Fruit fly (Drosophila melanogaster) whole organism, embryonic: ENCODE data around the gene CG42833.

Experiments
- Bgb ChIP-seq: fragments of 200-800 bp; sonication (Bioruptor generic); IDR thresholded peaks from 2 replicates; pipeline ENCODE4 v1.3.6; 2022; ENCODE audit warnings: missing biosample characterization, missing genetic modification characterization; ENCODE audit not compliant: partially characterized antibody
- Blimp-1 ChIP-seq: fragments of 200-800 bp; sonication (Bioruptor generic); optimal IDR thresholded peaks from 3 replicates; lab custom pipeline; 2018; ENCODE audit warnings: missing biosample characterization, missing genetic modification characterization, mild to moderate bottlenecking, moderate library complexity, missing genetic modification reagents
- CG10431 ChIP-seq: fragments of 200-800 bp; sonication (Bioruptor generic); optimal IDR thresholded peaks from 3 replicates; lab custom pipeline; 2018; ENCODE audit warnings: missing biosample characterization, mild to moderate bottlenecking, missing genetic modification characterization
- CG11247 ChIP-seq: fragments of 200-800 bp; sonication (Bioruptor generic); IDR thresholded peaks from 2 replicates; pipeline ENCODE4 v1.3.6; 2022; ENCODE audit warnings: missing biosample characterization, missing genetic modification characterization
- CG11504 ChIP-seq: fragments of 200-800 bp; sonication (Bioruptor generic); optimal IDR thresholded peaks from 3 replicates; lab custom pipeline; 2019; ENCODE audit warnings: missing biosample characterization, mild to moderate bottlenecking, missing genetic modification characterization, moderate library complexity
- CG12155 ChIP-seq: fragments of 200-800 bp; sonication (Bioruptor generic); optimal IDR thresholded peaks from 3 replicates; lab custom pipeline; 2016; ENCODE audit warnings: missing biosample characterization, missing genetic modification characterization
- CG12299 ChIP-seq: fragments of 200-800 bp; sonication (Bioruptor generic); optimal IDR thresholded peaks from 2 replicates; lab custom pipeline; 2018; ENCODE audit warnings: missing biosample characterization, mild to moderate bottlenecking, missing genetic modification characterization
- CG13624 ChIP-seq: fragments of 200-800 bp; sonication (Bioruptor generic); optimal IDR thresholded peaks from 2 replicates; lab custom pipeline; 2016; ENCODE audit warnings: missing biosample characterization, missing genetic modification characterization
- CG14710 ChIP-seq: fragments of 200-800 bp; sonication (Bioruptor generic); optimal IDR thresholded peaks from 3 replicates; lab custom pipeline; 2019; ENCODE audit warnings: missing biosample characterization, mild to moderate bottlenecking, missing genetic modification characterization, moderate library complexity
- CG15269 ChIP-seq: fragments of 200-800 bp; sonication (Bioruptor generic); optimal IDR thresholded peaks from 2 replicates; lab custom pipeline; 2018; ENCODE audit warnings: missing biosample characterization, mild to moderate bottlenecking, missing genetic modification characterization, moderate library complexity
- CG16779 ChIP-seq: fragments of 200-800 bp; sonication (Bioruptor generic); IDR thresholded peaks from 2 replicates; pipeline ENCODE4 v1.3.6; 2022; ENCODE audit warnings: missing biosample characterization, missing genetic modification characterization
- CG18011 ChIP-seq: fragments of 200-800 bp; sonication (Bioruptor generic); optimal IDR thresholded peaks from 2 replicates; lab custom pipeline; 2017; ENCODE audit warnings: missing biosample characterization, missing genetic modification characterization, mild to moderate bottlenecking, moderate library complexity, missing genotype
- CG2875 ChIP-seq: fragments of 200-800 bp; sonication (Bioruptor generic); optimal IDR thresholded peaks from 2 replicates; lab custom pipeline; 2017; ENCODE audit warnings: missing biosample characterization, mild to moderate bottlenecking, missing genetic modification characterization, missing genetic modification reagents
- CG34376 ChIP-seq: fragments of 200-800 bp; sonication (Bioruptor generic); optimal IDR thresholded peaks from 2 replicates; lab custom pipeline; 2018; ENCODE audit warnings: missing biosample characterization, mild to moderate bottlenecking, missing genetic modification characterization
- CG3726 ChIP-seq: fragments of 200-800 bp; sonication (Bioruptor generic); IDR thresholded peaks from 3 replicates; pipeline ENCODE4, ENCODE4 v1.3.6; 2022; ENCODE audit warnings: missing biosample characterization, missing genetic modification characterization
- CG3995 ChIP-seq: fragments of 200-800 bp; sonication (Bioruptor generic); optimal IDR thresholded peaks from 3 replicates; lab custom pipeline; 2016; ENCODE audit warnings: missing biosample characterization, missing genetic modification characterization
- CG4707 ChIP-seq: fragments of 200-800 bp; sonication (Bioruptor generic); optimal IDR thresholded peaks from 2 replicates; lab custom pipeline; 2018; ENCODE audit warnings: missing biosample characterization, mild to moderate bottlenecking, missing genetic modification characterization, moderate library complexity
- CG4730 ChIP-seq: fragments of 200-800 bp; sonication (Bioruptor generic); IDR thresholded peaks from 2 replicates; pipeline ENCODE4 v1.3.6; 2022; ENCODE audit warnings: missing biosample characterization, missing genetic modification characterization
- CG7357 ChIP-seq: fragments of 200-800 bp; sonication (Bioruptor generic); IDR thresholded peaks from 3 replicates; pipeline ENCODE4 v1.3.6; 2022; ENCODE audit warnings: missing biosample characterization, missing genetic modification characterization
- CG7556 ChIP-seq: fragments of 200-800 bp; sonication (Bioruptor generic); optimal IDR thresholded peaks from 2 replicates; lab custom pipeline; 2017; ENCODE audit warnings: missing biosample characterization, mild to moderate bottlenecking, missing genetic modification characterization
- CG8924 ChIP-seq: fragments of 200-800 bp; optimal IDR thresholded peaks from 3 replicates; lab custom pipeline; 2019; ENCODE audit warnings: missing biosample characterization, mild to moderate bottlenecking, missing genetic modification characterization, moderate library complexity
- Camta ChIP-seq: fragments of 200-800 bp; sonication (Bioruptor generic); optimal IDR thresholded peaks from 2 replicates; lab custom pipeline; 2016; ENCODE audit warnings: missing biosample characterization, missing genetic modification characterization
- Dll ChIP-seq: fragments of 200-800 bp; sonication (Bioruptor generic); IDR thresholded peaks from 4 replicates; pipeline ENCODE4 v1.3.6; 2022; ENCODE audit warnings: missing biosample characterization, missing genetic modification characterization; ENCODE audit not compliant: partially characterized antibody
- Doc3 ChIP-seq: fragments of 200-800 bp; sonication (Bioruptor generic); IDR thresholded peaks from 3 replicates; pipeline ENCODE4 v1.3.6; 2022; ENCODE audit warnings: missing biosample characterization, missing genetic modification characterization; ENCODE audit not compliant: partially characterized antibody
- Fer2 ChIP-seq: fragments of 200-800 bp; sonication (Bioruptor generic); optimal IDR thresholded peaks from 2 replicates; lab custom pipeline; 2018; ENCODE audit warnings: missing biosample characterization, mild to moderate bottlenecking, missing genetic modification characterization, moderate library complexity
- HLH54F ChIP-seq: fragments of 200-800 bp; sonication (Bioruptor generic); optimal IDR thresholded peaks from 3 replicates; lab custom pipeline; 2016; ENCODE audit warnings: missing biosample characterization, missing genetic modification characterization
- Hr3 ChIP-seq: fragments of 200-800 bp; sonication (Bioruptor generic); optimal IDR thresholded peaks from 3 replicates; lab custom pipeline; 2016; ENCODE audit warnings: missing biosample characterization, missing genetic modification characterization
- Hsf ChIP-seq: fragments of 200-800 bp; sonication (Bioruptor generic); optimal IDR thresholded peaks from 3 replicates; lab custom pipeline; 2016; ENCODE audit warnings: missing biosample characterization, missing genetic modification characterization
- Lhr ChIP-seq: fragments of 200-800 bp; sonication (Bioruptor generic); optimal IDR thresholded peaks from 3 replicates; lab custom pipeline; 2017; ENCODE audit warnings: mild to moderate bottlenecking, missing biosample characterization, missing genetic modification reagents, missing genetic modification characterization
- Nf-YC ChIP-seq: fragments of 200-800 bp; optimal IDR thresholded peaks from 3 replicates; lab custom pipeline; 2019; ENCODE audit warnings: missing biosample characterization, mild to moderate bottlenecking, missing genetic modification characterization, moderate library complexity
- NfI ChIP-seq: fragments of 200-800 bp; sonication (Bioruptor generic); optimal IDR thresholded peaks from 3 replicates; lab custom pipeline; 2018; ENCODE audit warnings: missing biosample characterization, mild to moderate bottlenecking, missing genetic modification characterization, moderate library complexity
- Opbp ChIP-seq: fragments of 200-800 bp; sonication (Bioruptor generic); IDR thresholded peaks from 3 replicates; pipeline ENCODE4 v1.3.6; 2022; ENCODE audit warnings: missing biosample characterization, missing genetic modification characterization; ENCODE audit not compliant: partially characterized antibody
- Rfx ChIP-seq: fragments of 200-800 bp; sonication (Bioruptor generic); IDR thresholded peaks from 2 replicates; pipeline ENCODE4 v1.3.6; 2022; ENCODE audit warnings: missing biosample characterization, missing genetic modification characterization
- Sox100B ChIP-seq: fragments of 200-800 bp; sonication (Bioruptor generic); optimal IDR thresholded peaks from 3 replicates; lab custom pipeline; 2018; ENCODE audit warnings: missing biosample characterization, mild to moderate bottlenecking, missing genetic modification characterization
- Sry-δ ChIP-seq: fragments of 200-800 bp; sonication (Bioruptor generic); optimal IDR thresholded peaks from 2 replicates; lab custom pipeline; 2016; ENCODE audit warnings: missing biosample characterization, missing genetic modification characterization
- crc ChIP-seq: fragments of 200-800 bp; sonication (Bioruptor generic); optimal IDR thresholded peaks from 2 replicates; lab custom pipeline; 2016; ENCODE audit warnings: missing biosample characterization, missing genetic modification characterization
- esg ChIP-seq: fragments of 200-800 bp; sonication (Bioruptor generic); conservative IDR thresholded peaks from 2 replicates; pipeline ENCODE4 v1.3.6; 2022; ENCODE audit warnings: missing biosample characterization, missing genetic modification characterization
- gce ChIP-seq: fragments of 200-800 bp; sonication (Bioruptor generic); IDR thresholded peaks from 3 replicates; pipeline ENCODE4 v1.3.6; 2022; ENCODE audit warnings: missing biosample characterization, missing genetic modification characterization
- gfzf ChIP-seq: fragments of 200-800 bp; sonication (Bioruptor generic); optimal IDR thresholded peaks from 2 replicates; lab custom pipeline; 2016; ENCODE audit warnings: missing biosample characterization, mild to moderate bottlenecking, missing genetic modification characterization, moderate library complexity
- grau ChIP-seq: fragments of 200-800 bp; optimal IDR thresholded peaks from 3 replicates; lab custom pipeline; 2019; ENCODE audit warnings: missing biosample characterization, mild to moderate bottlenecking, missing genetic modification characterization, moderate library complexity
- jing ChIP-seq: fragments of 200-800 bp; sonication (Bioruptor generic); optimal IDR thresholded peaks from 2 replicates; lab custom pipeline; 2018; ENCODE audit warnings: missing biosample characterization, mild to moderate bottlenecking, missing genetic modification characterization
- lola ChIP-seq, 3 experiments: fragments of >200 bp in 2 of 3; fragments of 200-800 bp in 1 of 3; sonication (Bioruptor generic) in 1 of 3; optimal IDR thresholded peaks; 2 replicates each; lab custom pipeline; 2017 to 2019; ENCODE audit warnings: missing biosample characterization in 3 of 3, missing genetic modification characterization in 3 of 3, mild to moderate bottlenecking in 1 of 3, moderate library complexity in 1 of 3
- odd ChIP-seq: fragments of 200-800 bp; sonication (Bioruptor generic); optimal IDR thresholded peaks from 2 replicates; lab custom pipeline; 2017; ENCODE audit warnings: missing biosample characterization, mild to moderate bottlenecking, missing genetic modification characterization
- pum ChIP-seq: fragments of 200-800 bp; sonication (Bioruptor generic); optimal IDR thresholded peaks from 2 replicates; lab custom pipeline; 2016; ENCODE audit warnings: missing biosample characterization, missing genetic modification characterization
- sc ChIP-seq, 3 experiments: fragments of >200 bp in 2 of 3; fragments of 200-800 bp in 1 of 3; sonication (Bioruptor generic) in 1 of 3; optimal IDR thresholded peaks; 2 replicates in 2 of 3; 3 replicates in 1 of 3; lab custom pipeline; 2017; ENCODE audit warnings: mild to moderate bottlenecking in 1 of 3, missing biosample characterization in 1 of 3, missing genetic modification characterization in 1 of 3, missing genetic modification reagents in 1 of 3
- sqz ChIP-seq: fragments of 200-800 bp; sonication (Bioruptor generic); optimal IDR thresholded peaks from 3 replicates; lab custom pipeline; 2018; ENCODE audit warnings: missing biosample characterization, mild to moderate bottlenecking, missing genetic modification characterization
- ssp ChIP-seq: fragments of 200-800 bp; sonication (Bioruptor generic); IDR thresholded peaks from 2 replicates; pipeline ENCODE4 v1.3.6; 2022; ENCODE audit warnings: missing biosample characterization, missing genetic modification characterization
- stwl ChIP-seq: fragments of 200-800 bp; sonication (Bioruptor generic); optimal IDR thresholded peaks from 3 replicates; lab custom pipeline; 2018; ENCODE audit warnings: missing biosample characterization, mild to moderate bottlenecking, missing genetic modification characterization, moderate library complexity

CG42833 gene

DNA sequence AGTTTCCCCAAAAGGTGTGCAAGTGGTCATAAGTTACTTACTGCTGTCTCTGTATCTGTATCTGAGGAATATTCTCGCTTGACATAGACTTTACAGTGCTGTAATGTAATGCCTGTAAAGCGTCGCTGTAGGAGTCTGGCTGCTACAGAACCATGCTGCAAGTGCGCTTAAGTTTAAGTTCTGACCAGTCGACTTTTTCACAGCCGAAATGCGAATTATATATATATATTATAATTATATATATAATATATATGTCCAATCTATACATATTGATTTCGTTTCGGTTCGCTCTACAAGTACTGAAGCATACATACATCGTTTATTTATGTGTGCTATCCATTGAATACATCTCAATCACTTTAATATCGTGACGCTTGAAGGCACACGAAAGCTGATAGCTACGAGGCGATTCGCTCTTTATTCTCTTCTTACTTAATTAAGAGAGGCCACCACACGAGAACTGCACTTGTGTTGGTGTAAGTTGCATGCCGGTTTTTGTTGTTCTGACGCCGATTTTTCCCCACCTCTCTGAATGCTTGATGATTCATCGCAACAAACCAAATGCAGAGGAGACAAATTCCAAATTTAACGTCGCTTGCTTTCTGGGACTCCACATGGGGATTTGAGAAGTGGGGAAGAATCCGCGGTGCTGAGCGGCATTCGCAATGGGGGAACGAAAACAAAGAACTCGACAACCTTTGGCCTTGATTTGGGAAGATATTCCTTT lies 13.4 kb upstream of the CG42833 start (continued):
- peak; percentile 11 for TF ChIP-seq CG3995 (GFP tag; lab: Kevin White, UChicago)
- no peak for TF ChIP-seq crc (GFP tag; lab: Kevin White, UChicago)
- TF ChIP-seq CG16779: no peak
- TF ChIP-seq CG12155 (GFP tag; lab: Kevin White, UChicago): no peak
- no peak for TF ChIP-seq CG3726
- TF ChIP-seq CG18011: peak; percentile 99
- TF ChIP-seq gce: no peak
- no peak for TF ChIP-seq Hsf
- no peak for TF ChIP-seq ssp
- no peak for TF ChIP-seq odd (GFP tag; lab: Kevin White, UChicago)
- TF ChIP-seq Rfx: 0 out of 2 replicates have a peak, but pooled peaks have one; percentile 24
- TF ChIP-seq Bgb: 0 out of 2 replicates have a peak, but pooled peaks have one; percentile 12
- peak; percentile 14 for TF ChIP-seq grau
- TF ChIP-seq Opbp (GFP tag; lab: Robert Waterston, UW): 0 out of 3 replicates have a peak, but pooled peaks have one; percentile 7
- TF ChIP-seq gfzf (GFP tag; lab: Kevin White, UChicago): no peak
- TF ChIP-seq CG8924 (tag; lab: Kevin White, UChicago): peak; percentile 8
- no peak for TF ChIP-seq Hr3 (GFP tag; lab: Kevin White, UChicago)
- TF ChIP-seq jing (GFP tag; lab: Kevin White, UChicago): no peak
- TF ChIP-seq CG4730 (GFP tag; lab: Robert Waterston, UW): no peak
- TF ChIP-seq esg (GFP tag; lab: Robert Waterston, UW): no peak
- TF ChIP-seq pum: no peak
- TF ChIP-seq lola (GFP tag; optimal IDR thresholded peaks at IDR 0.05; lab: Kevin White, UChicago): peak in 2 of 3 experiments; percentile 7 to 19
- no peak for TF ChIP-seq sc (optimal IDR thresholded peaks at IDR 0.05; lab: Kevin White, UChicago)
- TF ChIP-seq sc (GFP tag; optimal IDR thresholded peaks at IDR 0.05; lab: Kevin White, UChicago): peak; percentile 40
- peak; percentile 8 for TF ChIP-seq CG4707 (GFP tag; lab: Kevin White, UChicago)
- TF ChIP-seq NfI (GFP tag; lab: Kevin White, UChicago): peak; percentile 38
- TF ChIP-seq HLH54F: no peak
- TF ChIP-seq CG12299: peak; percentile 1
- no peak for TF ChIP-seq CG13624 (GFP tag; lab: Kevin White, UChicago)
- no peak for TF ChIP-seq Doc3
- no peak for TF ChIP-seq Blimp-1 (GFP tag; lab: Kevin White, UChicago)
- no peak for TF ChIP-seq Fer2 (tag; lab: Kevin White, UChicago)
- TF ChIP-seq CG11247: no peak
- peak; percentile 40 for TF ChIP-seq CG15269
- TF ChIP-seq CG10431 (GFP tag; lab: Kevin White, UChicago): peak; percentile 37
- no peak for TF ChIP-seq CG7556
- no peak for TF ChIP-seq CG2875 (GFP tag; lab: Kevin White, UChicago)
- no peak for TF ChIP-seq CG7357
- peak; percentile 1 for TF ChIP-seq Lhr (GFP tag; lab: Kevin White, UChicago)
- TF ChIP-seq Nf-YC (tag; lab: Kevin White, UChicago): peak; percentile 35
- TF ChIP-seq Sry-δ (GFP tag; lab: Kevin White, UChicago): no peak
- TF ChIP-seq CG14710 (tag; lab: Kevin White, UChicago): peak; percentile 24
- peak; percentile 80 for TF ChIP-seq stwl (tag; lab: Kevin White, UChicago)
- TF ChIP-seq CG34376 (GFP tag; lab: Kevin White, UChicago): no peak
- no peak for TF ChIP-seq Camta
- TF ChIP-seq Sox100B: peak; percentile 33
- no peak for TF ChIP-seq Dll (GFP tag; lab: Robert Waterston, UW)
- peak; percentile 27 for TF ChIP-seq CG11504 (tag; lab: Kevin White, UChicago)
- TF ChIP-seq sqz (GFP tag; lab: Kevin White, UChicago): no peak
